Fruit fly (Drosophila melanogaster): ENCODE measurements around the gene CG3402.
A peak's percentile ranks its signal among the peaks of the same experiment; 100 is the strongest.

Gene CG3402

dm6 chr3L:633272-634254 lies 19.1 kb downstream of the CG3402 start (continued):
- TF ChIP-seq Six4 (GFP tag; optimal IDR thresholded peaks at IDR 0.05) (peak; percentile 88), fd102C (GFP tag; optimal IDR thresholded peaks at IDR 0.05) (peak; percentile 26), CG13424 (tag; optimal IDR thresholded peaks at IDR 0.05) (peak; percentile 85), CG7745 (tag; optimal IDR thresholded peaks at IDR 0.05) (peak; percentile 29), CG1603 (tag; optimal IDR thresholded peaks at IDR 0.05) (peak; percentile 92), CG42726 (GFP tag; IDR thresholded peaks at IDR 0.05; ENCODE audit: partially characterized antibody) (0 out of 2 replicates have a peak, but pooled peaks have one; percentile 32), Gug (GFP tag; IDR thresholded peaks at IDR 0.05) (peak; percentile 81; the same call in 3 of the 4 replicates), HLHmδ (GFP tag; optimal IDR thresholded peaks at IDR 0.05) (no peak), CG8478 (optimal IDR thresholded peaks at IDR 0.05) (peak; percentile 40), corto (GFP tag; optimal IDR thresholded peaks at IDR 0.05) (no peak), mam (GFP tag; optimal IDR thresholded peaks at IDR 0.05) (peak; percentile 43), ind (GFP tag; optimal IDR thresholded peaks at IDR 0.05) (peak; percentile 84), ftz-f1 (GFP tag; optimal IDR thresholded peaks at IDR 0.05) (no peak), CG17361 (GFP tag; IDR thresholded peaks at IDR 0.05) (peak; percentile 70), knrl (GFP tag; IDR thresholded peaks at IDR 0.05; ENCODE audit: partially characterized antibody) (0 out of 3 replicates have a peak, but pooled peaks have one; percentile 23), en (GFP tag; optimal IDR thresholded peaks at IDR 0.05) (peak; percentile 58), Bteb2 (GFP tag; optimal IDR thresholded peaks at IDR 0.05) (peak; percentile 20), Awh (GFP tag; IDR thresholded peaks at IDR 0.05) (peak; percentile 84), CG7556 (GFP tag; optimal IDR thresholded peaks at IDR 0.05) (peak; percentile 80), ERR (GFP tag; optimal IDR thresholded peaks at IDR 0.05) (peak; percentile 12), MESR4 (GFP tag; optimal IDR thresholded peaks at IDR 0.05) (peak; percentile 12), zen (tag; optimal IDR thresholded peaks at IDR 0.05) (peak; percentile 15), chinmo (GFP tag; IDR thresholded peaks at IDR 0.05; ENCODE audit: partially characterized antibody) (peak; percentile 74; the same call in 2 of the 4 replicates), CG11085 (GFP tag; IDR thresholded peaks at IDR 0.05) (no peak), gcm2 (GFP tag; optimal IDR thresholded peaks at IDR 0.05) (peak; percentile 73), grn (GFP tag; optimal IDR thresholded peaks at IDR 0.05) (peak; percentile 92), maf-S (GFP tag; optimal IDR thresholded peaks at IDR 0.05) (peak; percentile 76), Mad (GFP tag; optimal IDR thresholded peaks at IDR 0.05) (peak; percentile 78), CG14667 (GFP tag; IDR thresholded peaks at IDR 0.05) (peak; percentile 64), Atf6 (GFP tag; IDR thresholded peaks at IDR 0.05) (peak; percentile 63; the same call in 1 of the 2 replicates), CG8924 (tag; optimal IDR thresholded peaks at IDR 0.05) (peak; percentile 85), Atf-2 (GFP tag; optimal IDR thresholded peaks at IDR 0.05) (peak; percentile 90), CG9817 (tag; optimal IDR thresholded peaks at IDR 0.05) (peak; percentile 68), Opbp (GFP tag; IDR thresholded peaks at IDR 0.05; ENCODE audit: partially characterized antibody) (no peak), CG10274 (GFP tag; optimal IDR thresholded peaks at IDR 0.05) (peak; percentile 23), hb (GFP tag; IDR thresholded peaks at IDR 0.05; ENCODE audit: partially characterized antibody) (no peak), bab2 (GFP tag; optimal IDR thresholded peaks at IDR 0.05) (peak; percentile 89), kni (GFP tag; optimal IDR thresholded peaks at IDR 0.05) (peak; percentile 72), Ptx1 (GFP tag; IDR thresholded peaks at IDR 0.05) (peak; percentile 83), cg (GFP tag; optimal IDR thresholded peaks at IDR 0.05) (peak; percentile 89), CG3065 (GFP tag; optimal IDR thresholded peaks at IDR 0.05) (peak; percentile 73), so (GFP tag; IDR thresholded peaks at IDR 0.05) (peak; percentile 87), Asciz (GFP tag; optimal IDR thresholded peaks at IDR 0.05) (peak; percentile 83), Abd-B (GFP tag; optimal IDR thresholded peaks at IDR 0.05) (peak; percentile 86), CG8089 (GFP tag; optimal IDR thresholded peaks at IDR 0.05) (peak; percentile 85), CG34422 (GFP tag; IDR thresholded peaks at IDR 0.05) (peak; percentile 87), Med (GFP tag) (peak; percentile 94), CG8359 (GFP tag; optimal IDR thresholded peaks at IDR 0.05; ENCODE audit: borderline replicate concordance) (peak; percentile 78)

All from whole organism, embryonic.